Fruit fly (Drosophila melanogaster) whole organism, embryonic: ENCODE data around the gene Vti1a.

ENCODE experiments used
- Atf6 ChIP-seq: fragments of 200-800 bp; sonication (Bioruptor generic); IDR thresholded peaks from 2 replicates; pipeline ENCODE4 v1.3.6; 2022; ENCODE audit warnings: missing biosample characterization, missing genetic modification characterization
- CG1024 ChIP-seq: fragments of 200-800 bp; sonication (Bioruptor generic); IDR thresholded peaks from 2 replicates; pipeline ENCODE4 v1.3.6; 2022; ENCODE audit warnings: missing biosample characterization, missing genetic modification characterization
- CG14441 ChIP-seq: fragments of 200-800 bp; sonication (Bioruptor generic); IDR thresholded peaks from 2 replicates; pipeline ENCODE4 v1.3.6; 2022; ENCODE audit warnings: missing biosample characterization, missing genetic modification characterization
- CG1647 ChIP-seq: fragments of 200-800 bp; sonication (Bioruptor generic); optimal IDR thresholded peaks from 3 replicates; lab custom pipeline; 2016; ENCODE audit warnings: missing biosample characterization, missing genetic modification characterization
- CG16779 ChIP-seq: fragments of 200-800 bp; sonication (Bioruptor generic); IDR thresholded peaks from 2 replicates; pipeline ENCODE4 v1.3.6; 2022; ENCODE audit warnings: missing biosample characterization, missing genetic modification characterization
- CG16813 ChIP-seq: fragments of 200-800 bp; sonication (Bioruptor generic); IDR thresholded peaks from 3 replicates; pipeline ENCODE4 v1.3.6; 2022; ENCODE audit warnings: missing biosample characterization, missing genetic modification characterization; ENCODE audit not compliant: partially characterized antibody
- CG17328 ChIP-seq: fragments of 200-800 bp; sonication (Bioruptor generic); IDR thresholded peaks from 2 replicates; pipeline ENCODE4 v1.3.6; 2022; ENCODE audit warnings: missing biosample characterization, missing genetic modification characterization
- CG18764 ChIP-seq: fragments of 200-800 bp; sonication (Bioruptor generic); optimal IDR thresholded peaks from 3 replicates; lab custom pipeline; 2016; ENCODE audit warnings: missing biosample characterization, missing genetic modification characterization
- CG2120 ChIP-seq: fragments of 200-800 bp; sonication (Bioruptor generic); optimal IDR thresholded peaks from 3 replicates; lab custom pipeline; 2016; ENCODE audit warnings: missing biosample characterization, missing genetic modification characterization
- CG31388 ChIP-seq: fragments of 200-800 bp; sonication (Bioruptor generic); optimal IDR thresholded peaks from 2 replicates; lab custom pipeline; 2016; ENCODE audit warnings: missing biosample characterization, missing genetic modification characterization
- CG3847 ChIP-seq: fragments of 200-800 bp; sonication (Bioruptor generic); IDR thresholded peaks from 2 replicates; pipeline ENCODE4 v1.3.6; 2022; ENCODE audit warnings: missing biosample characterization, missing genetic modification characterization
- CG3995 ChIP-seq: fragments of 200-800 bp; sonication (Bioruptor generic); optimal IDR thresholded peaks from 3 replicates; lab custom pipeline; 2016; ENCODE audit warnings: missing biosample characterization, missing genetic modification characterization
- CG4360 ChIP-seq: fragments of 200-800 bp; sonication (Bioruptor generic); IDR thresholded peaks from 2 replicates; pipeline ENCODE4 v1.3.6; 2022; ENCODE audit warnings: missing biosample characterization, missing genetic modification characterization
- CG7963 ChIP-seq: fragments of 200-800 bp; sonication (Bioruptor generic); IDR thresholded peaks from 3 replicates; pipeline ENCODE4 v1.3.6; 2022; ENCODE audit warnings: missing biosample characterization, missing genetic modification characterization; ENCODE audit not compliant: partially characterized antibody
- CG7987 ChIP-seq: fragments of 200-800 bp; sonication (Bioruptor generic); optimal IDR thresholded peaks from 2 replicates; lab custom pipeline; 2018; ENCODE audit warnings: missing biosample characterization, mild to moderate bottlenecking, missing genetic modification characterization, moderate library complexity
- CG8089 ChIP-seq: fragments of 200-800 bp; sonication (Bioruptor generic); optimal IDR thresholded peaks from 3 replicates; lab custom pipeline; 2016; ENCODE audit warnings: missing biosample characterization, missing genetic modification characterization
- CG8281 ChIP-seq: fragments of 200-800 bp; sonication (Bioruptor generic); optimal IDR thresholded peaks from 2 replicates; lab custom pipeline; 2018; ENCODE audit warnings: missing biosample characterization, mild to moderate bottlenecking, missing genetic modification characterization, moderate library complexity
- CTCF ChIP-seq: fragments of 200-800 bp; sonication (Bioruptor generic); optimal IDR thresholded peaks from 2 replicates; lab custom pipeline; 2017; ENCODE audit warnings: missing biosample characterization, mild to moderate bottlenecking, missing genetic modification characterization, moderate library complexity
- Dek ChIP-seq: fragments of 200-800 bp; sonication (Bioruptor generic); optimal IDR thresholded peaks from 3 replicates; lab custom pipeline; 2019; ENCODE audit warnings: missing biosample characterization, mild to moderate bottlenecking, missing genetic modification characterization, moderate library complexity
- Fer2 ChIP-seq: fragments of 200-800 bp; sonication (Bioruptor generic); optimal IDR thresholded peaks from 2 replicates; lab custom pipeline; 2018; ENCODE audit warnings: missing biosample characterization, mild to moderate bottlenecking, missing genetic modification characterization, moderate library complexity
- Hr3 ChIP-seq: fragments of 200-800 bp; sonication (Bioruptor generic); optimal IDR thresholded peaks from 3 replicates; lab custom pipeline; 2016; ENCODE audit warnings: missing biosample characterization, missing genetic modification characterization
- MESR4 ChIP-seq: fragments of 200-800 bp; sonication (Bioruptor generic); optimal IDR thresholded peaks from 2 replicates; lab custom pipeline; 2018; ENCODE audit warnings: missing biosample characterization, mild to moderate bottlenecking, missing genetic modification characterization, moderate library complexity
- Oaz ChIP-seq: fragments of 200-800 bp; sonication (Bioruptor generic); IDR thresholded peaks from 2 replicates; pipeline ENCODE4 v1.3.6; 2022; ENCODE audit warnings: missing biosample characterization, missing genetic modification characterization
- Sry-δ ChIP-seq: fragments of 200-800 bp; sonication (Bioruptor generic); optimal IDR thresholded peaks from 2 replicates; lab custom pipeline; 2016; ENCODE audit warnings: missing biosample characterization, missing genetic modification characterization
- Stat92E ChIP-seq, 3 experiments: fragments of >200 bp in 2 of 3; fragments of 200-800 bp in 1 of 3; sonication (Bioruptor generic) in 1 of 3; optimal IDR thresholded peaks; 2 replicates each; lab custom pipeline; 2017 to 2019; ENCODE audit warnings: missing biosample characterization in 3 of 3, missing genetic modification characterization in 3 of 3, mild to moderate bottlenecking in 1 of 3, moderate library complexity in 1 of 3
- Taf1 ChIP-seq: fragments of 200-800 bp; sonication (Bioruptor generic); IDR thresholded peaks from 2 replicates; pipeline ENCODE4 v1.3.6; 2022; ENCODE audit warnings: missing biosample characterization, missing genetic modification characterization
- br ChIP-seq: fragments of >200 bp; optimal IDR thresholded peaks from 2 replicates; lab custom pipeline; 2017
- cato ChIP-seq: fragments of 200-800 bp; sonication (Bioruptor generic); optimal IDR thresholded peaks from 2 replicates; lab custom pipeline; 2016; ENCODE audit warnings: missing biosample characterization, missing genetic modification characterization, borderline replicate concordance
- chinmo ChIP-seq: fragments of 200-800 bp; sonication (Bioruptor generic); IDR thresholded peaks from 4 replicates; pipeline ENCODE4 v1.3.6; 2022; ENCODE audit warnings: missing biosample characterization, missing genetic modification characterization; ENCODE audit not compliant: partially characterized antibody
- dati ChIP-seq: fragments of 200-800 bp; sonication (Bioruptor generic); IDR thresholded peaks from 2 replicates; pipeline ENCODE4 v1.3.6; 2022; ENCODE audit warnings: missing biosample characterization, missing genetic modification characterization
- dm ChIP-seq: fragments of 200-800 bp; sonication (Bioruptor generic); optimal IDR thresholded peaks from 3 replicates; lab custom pipeline; 2016; ENCODE audit warnings: missing biosample characterization, missing genetic modification characterization
- ewg ChIP-seq: fragments of 200-800 bp; sonication (Bioruptor generic); optimal IDR thresholded peaks from 3 replicates; lab custom pipeline; 2017; ENCODE audit warnings: mild to moderate bottlenecking, missing biosample characterization, missing genetic modification reagents, missing genetic modification characterization
- fd102C ChIP-seq: fragments of 200-800 bp; sonication (Bioruptor generic); optimal IDR thresholded peaks from 2 replicates; lab custom pipeline; 2018; ENCODE audit warnings: missing biosample characterization, mild to moderate bottlenecking, missing genetic modification characterization, moderate library complexity
- gcm ChIP-seq: fragments of 200-800 bp; sonication (Bioruptor generic); optimal IDR thresholded peaks from 2 replicates; lab custom pipeline; 2019; ENCODE audit warnings: missing biosample characterization, mild to moderate bottlenecking, missing genetic modification characterization, moderate library complexity
- grau ChIP-seq: fragments of 200-800 bp; optimal IDR thresholded peaks from 3 replicates; lab custom pipeline; 2019; ENCODE audit warnings: missing biosample characterization, mild to moderate bottlenecking, missing genetic modification characterization, moderate library complexity
- insv ChIP-seq, 2 experiments: fragments of 200-800 bp; sonication (Bioruptor generic); optimal IDR thresholded peaks; 3 replicates each; lab custom pipeline; 2016 to 2018; ENCODE audit warnings: missing biosample characterization in 2 of 2, missing genetic modification characterization in 2 of 2
- jing ChIP-seq: fragments of 200-800 bp; sonication (Bioruptor generic); optimal IDR thresholded peaks from 2 replicates; lab custom pipeline; 2018; ENCODE audit warnings: missing biosample characterization, mild to moderate bottlenecking, missing genetic modification characterization
- jumu ChIP-seq: fragments of 200-800 bp; sonication (Bioruptor generic); optimal IDR thresholded peaks from 3 replicates; lab custom pipeline; 2016; ENCODE audit warnings: missing biosample characterization, missing genetic modification characterization
- lola ChIP-seq, 3 experiments: fragments of >200 bp in 2 of 3; fragments of 200-800 bp in 1 of 3; sonication (Bioruptor generic) in 1 of 3; optimal IDR thresholded peaks; 2 replicates each; lab custom pipeline; 2017 to 2019; ENCODE audit warnings: missing biosample characterization in 3 of 3, missing genetic modification characterization in 3 of 3, mild to moderate bottlenecking in 1 of 3, moderate library complexity in 1 of 3
- nau ChIP-seq: fragments of 200-800 bp; sonication (Bioruptor generic); optimal IDR thresholded peaks from 3 replicates; lab custom pipeline; 2017; ENCODE audit warnings: missing biosample characterization, mild to moderate bottlenecking, missing genetic modification characterization, missing genetic modification reagents
- nom ChIP-seq: fragments of 200-800 bp; sonication (Bioruptor generic); optimal IDR thresholded peaks from 2 replicates; lab custom pipeline; 2017; ENCODE audit warnings: missing biosample characterization, missing genetic modification characterization, mild to moderate bottlenecking, moderate library complexity, missing genetic modification reagents
- pum ChIP-seq: fragments of 200-800 bp; sonication (Bioruptor generic); optimal IDR thresholded peaks from 2 replicates; lab custom pipeline; 2016; ENCODE audit warnings: missing biosample characterization, missing genetic modification characterization
- sqz ChIP-seq: fragments of 200-800 bp; sonication (Bioruptor generic); optimal IDR thresholded peaks from 3 replicates; lab custom pipeline; 2018; ENCODE audit warnings: missing biosample characterization, mild to moderate bottlenecking, missing genetic modification characterization
- ssp ChIP-seq: fragments of 200-800 bp; sonication (Bioruptor generic); IDR thresholded peaks from 2 replicates; pipeline ENCODE4 v1.3.6; 2022; ENCODE audit warnings: missing biosample characterization, missing genetic modification characterization
- stc ChIP-seq: fragments of 200-800 bp; sonication (Bioruptor generic); IDR thresholded peaks from 2 replicates; pipeline ENCODE4 v1.3.6; 2022; ENCODE audit warnings: missing biosample characterization, missing genetic modification characterization
- stwl ChIP-seq: fragments of 200-800 bp; sonication (Bioruptor generic); optimal IDR thresholded peaks from 3 replicates; lab custom pipeline; 2018; ENCODE audit warnings: missing biosample characterization, mild to moderate bottlenecking, missing genetic modification characterization, moderate library complexity
- tna ChIP-seq: fragments of 200-800 bp; sonication (Bioruptor generic); IDR thresholded peaks from 2 replicates; pipeline ENCODE4 v1.3.6; 2022; ENCODE audit warnings: missing biosample characterization, missing genetic modification characterization; ENCODE audit not compliant: partially characterized antibody
- vfl ChIP-seq: fragments of 200-800 bp; sonication (Bioruptor generic); optimal IDR thresholded peaks from 2 replicates; lab custom pipeline; 2016; ENCODE audit warnings: missing biosample characterization, missing genetic modification characterization
- z ChIP-seq: fragments of 200-800 bp; sonication (Bioruptor generic); IDR thresholded peaks from 3 replicates; pipeline ENCODE4 v1.3.6; 2022; ENCODE audit warnings: missing biosample characterization, missing genetic modification characterization

Vti1a gene

dm6 chr3L:738523-739356 lies 46.0 kb upstream of the Vti1a start (continued):
- TF ChIP-seq CG1647 (GFP tag; lab: Kevin White, UChicago) (peak; percentile 69), Sry-δ (GFP tag; lab: Kevin White, UChicago) (peak; percentile 21), z (GFP tag; lab: Robert Waterston, UW) (peak; percentile 34; the same call in 2 of the 3 replicates), CG8089 (GFP tag; lab: Kevin White, UChicago) (peak; percentile 55), stc (peak; percentile 92), CG8281 (tag; lab: Kevin White, UChicago) (peak; percentile 77), Stat92E (GFP tag; optimal IDR thresholded peaks at IDR 0.05; lab: Kevin White, UChicago) (peak in 1 of 3 experiments; percentile 85), CG18764 (GFP tag; lab: Kevin White, UChicago) (peak; percentile 81), fd102C (GFP tag; lab: Kevin White, UChicago) (no peak), jing (GFP tag; lab: Kevin White, UChicago) (peak; percentile 80), gcm (peak; percentile 92), nom (GFP tag; lab: Kevin White, UChicago) (peak; percentile 95), CG31388 (GFP tag; lab: Kevin White, UChicago) (peak; percentile 87), CG14441 (GFP tag; lab: Robert Waterston, UW) (peak; percentile 76), MESR4 (GFP tag; lab: Kevin White, UChicago) (peak; percentile 23), grau (peak; percentile 91), cato (GFP tag; lab: Kevin White, UChicago) (peak; percentile 86), CG7987 (GFP tag; lab: Kevin White, UChicago) (peak; percentile 56), chinmo (GFP tag; lab: Robert Waterston, UW) (no peak), Hr3 (GFP tag; lab: Kevin White, UChicago) (peak; percentile 87), CG4360 (peak; percentile 42; the same call in 1 of the 2 replicates), lola (GFP tag; optimal IDR thresholded peaks at IDR 0.05; lab: Kevin White, UChicago) (peak in 1 of 3 experiments; percentile 95), sqz (peak; percentile 88), br (lab: Kevin White, UChicago) (no peak), Dek (tag; lab: Kevin White, UChicago) (peak; percentile 75), Oaz (GFP tag; lab: Robert Waterston, UW) (peak; percentile 77), Fer2 (peak; percentile 70), CG17328 (GFP tag; lab: Robert Waterston, UW) (peak; percentile 95), pum (GFP tag; lab: Kevin White, UChicago) (peak; percentile 65), tna (no peak), dati (GFP tag; lab: Robert Waterston, UW) (peak; percentile 59; the same call in 1 of the 2 replicates), ssp (peak; percentile 82), nau (peak; percentile 85), CG16779 (no peak), CG2120 (GFP tag; lab: Kevin White, UChicago) (peak; percentile 78), CG3995 (GFP tag; lab: Kevin White, UChicago) (peak; percentile 34), CTCF (peak; percentile 60), Atf6 (GFP tag; lab: Robert Waterston, UW) (peak; percentile 91), CG7963 (GFP tag; lab: Robert Waterston, UW) (no peak), ewg (GFP tag; lab: Kevin White, UChicago) (peak; percentile 84), Taf1 (GFP tag; lab: Robert Waterston, UW) (peak; percentile 73), CG1024 (GFP tag; lab: Robert Waterston, UW) (peak; percentile 83), jumu (GFP tag; lab: Kevin White, UChicago) (peak; percentile 35), dm (GFP tag; lab: Kevin White, UChicago) (no peak), insv (GFP tag; optimal IDR thresholded peaks at IDR 0.05; lab: Kevin White, UChicago) (peak in 1 of 2 experiments; percentile 66), vfl (peak; percentile 69), CG3847 (GFP tag; lab: Robert Waterston, UW) (peak; percentile 85), stwl (tag; lab: Kevin White, UChicago) (peak; percentile 17), CG16813 (GFP tag; lab: Robert Waterston, UW) (no peak)
